Worm (Caenorhabditis elegans) whole organism, young adult: Measurements from ENCODE around the gene vps-54.

Source experiments
- F39B2.1 ChIP-seq: fragments of 200-800 bp; sonication (Bioruptor generic); IDR thresholded peaks from 2 replicates; pipeline ENCODE4 v1.3.6; 2022; ENCODE audit warnings: missing genetic modification reagents, missing genetic modification characterization, missing compliant biosample characterization
- ama-1 ChIP-seq, 3 experiments: fragments of 150-350 bp in 1 of 3; sonication (generic microtip) in 2 of 3; optimal IDR thresholded peaks; 2 replicates each; lab custom pipeline; 2014 to 2018; ENCODE audit warnings: missing biosample characterization in 2 of 3, missing genetic modification characterization in 2 of 3, missing genetic modification reagents in 2 of 3
- rcor-1 ChIP-seq: fragments of 200-800 bp; sonication (Bioruptor generic); IDR thresholded peaks from 2 replicates; pipeline ENCODE4 v1.3.6; 2022; ENCODE audit warnings: missing genetic modification reagents, missing genetic modification characterization, missing compliant biosample characterization

DNA sequence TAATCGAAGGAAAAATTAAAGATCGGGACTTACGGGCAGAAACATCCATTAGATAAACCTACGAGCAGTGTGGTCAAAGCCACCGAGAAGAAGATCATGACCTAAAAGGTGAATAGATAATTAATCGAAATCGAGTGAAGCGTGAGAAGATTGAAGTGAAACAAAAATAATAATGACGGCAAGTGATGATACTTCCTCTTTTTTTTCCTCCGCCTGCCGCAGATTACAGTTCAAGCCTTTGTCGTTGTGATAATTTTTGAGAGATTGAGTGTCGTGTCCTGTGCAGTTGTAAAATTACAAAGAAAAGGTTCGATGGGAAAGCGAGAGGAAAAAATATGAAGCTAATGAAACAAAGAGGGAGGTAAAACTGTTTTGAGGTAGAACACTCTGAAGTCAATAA is 16.3 kb upstream of the vps-54 start, which contains the start of gene T21C9.9:
- TF ChIP-seq ama-1 (optimal IDR thresholded peaks at IDR 0.05; lab: Kevin White, UChicago) (no peak), ama-1 (GFP tag; optimal IDR thresholded peaks at IDR 0.05; lab: Kevin White, UChicago) (no peak), rcor-1 (GFP tag; lab: Robert Waterston, UW) (no peak), F39B2.1 (GFP tag; lab: Robert Waterston, UW) (no peak)
